Worm (Caenorhabditis elegans) whole organism, young adult: ENCODE data around the gene nstp-3.

Experiments
- B0019.2 ChIP-seq: fragments of 200-800 bp; sonication (Bioruptor generic); conservative IDR thresholded peaks from 2 replicates; pipeline ENCODE4 v1.3.6; 2022; ENCODE audit warnings: missing genetic modification reagents, missing genetic modification characterization, missing compliant biosample characterization
- C06A6.2 ChIP-seq: fragments of 200-800 bp; sonication (Bioruptor generic); conservative IDR thresholded peaks from 2 replicates; pipeline ENCODE4 v1.3.6; 2022; ENCODE audit warnings: missing genetic modification characterization, missing compliant biosample characterization
- F23B12.7 ChIP-seq: sonication (generic microtip); optimal IDR thresholded peaks from 2 replicates; lab custom pipeline; 2017; ENCODE audit warnings: missing genetic modification characterization, mild to moderate bottlenecking, missing compliant biosample characterization, antibody characterized with exemption, moderate library complexity; ENCODE audit not compliant: insufficient read depth
- F37B4.10 ChIP-seq: fragments of 200-800 bp; sonication (Bioruptor generic); IDR thresholded peaks from 2 replicates; pipeline ENCODE4 v1.3.6; 2022; ENCODE audit warnings: missing genetic modification characterization, missing compliant biosample characterization
- F39B2.1 ChIP-seq: fragments of 200-800 bp; sonication (Bioruptor generic); IDR thresholded peaks from 2 replicates; pipeline ENCODE4 v1.3.6; 2022; ENCODE audit warnings: missing genetic modification reagents, missing genetic modification characterization, missing compliant biosample characterization
- Y56A3A.18 ChIP-seq: fragments of 200-800 bp; sonication (Bioruptor generic); IDR thresholded peaks from 2 replicates; pipeline ENCODE4 v1.3.6; 2022; ENCODE audit warnings: missing genetic modification reagents, missing genetic modification characterization, missing compliant biosample characterization
- Y67H2A.10 ChIP-seq: fragments of 200-800 bp; sonication (Bioruptor generic); conservative IDR thresholded peaks from 2 replicates; pipeline ENCODE4 v1.3.6; 2022; ENCODE audit warnings: missing genetic modification reagents, missing genetic modification characterization, missing compliant biosample characterization
- Y79H2A.3 ChIP-seq: fragments of 200-800 bp; sonication (Bioruptor generic); conservative IDR thresholded peaks from 2 replicates; pipeline ENCODE4 v1.3.6; 2022; ENCODE audit warnings: missing genetic modification reagents, missing genetic modification characterization, missing compliant biosample characterization
- ZK185.1 ChIP-seq: sonication (generic microtip); optimal IDR thresholded peaks from 2 replicates; lab custom pipeline; 2016; ENCODE audit warnings: mild to moderate bottlenecking, missing genetic modification characterization, missing compliant biosample characterization; ENCODE audit not compliant: poor library complexity, severe bottlenecking
- ama-1 ChIP-seq, 3 experiments: fragments of 150-350 bp in 1 of 3; sonication (generic microtip) in 2 of 3; optimal IDR thresholded peaks; 2 replicates each; lab custom pipeline; 2014 to 2018; ENCODE audit warnings: missing biosample characterization in 2 of 3, missing genetic modification characterization in 2 of 3, missing genetic modification reagents in 2 of 3
- atf-7 ChIP-seq: sonication (generic microtip); optimal IDR thresholded peaks from 2 replicates; lab custom pipeline; 2017; ENCODE audit warnings: mild to moderate bottlenecking, missing genetic modification characterization, missing compliant biosample characterization
- ccch-3 ChIP-seq: fragments of 200-800 bp; sonication (Bioruptor generic); optimal IDR thresholded peaks from 2 replicates; lab custom pipeline; 2018; ENCODE audit warnings: mild to moderate bottlenecking, missing genetic modification characterization, missing compliant biosample characterization
- ceh-27 ChIP-seq: fragments of 200-800 bp; sonication (Bioruptor generic); optimal IDR thresholded peaks from 2 replicates; lab custom pipeline; 2018; ENCODE audit warnings: mild to moderate bottlenecking, missing genetic modification characterization, moderate library complexity, missing compliant biosample characterization
- ceh-40 ChIP-seq: fragments of 200-800 bp; sonication (Bioruptor generic); IDR thresholded peaks from 2 replicates; pipeline ENCODE4 v1.3.6; 2022; ENCODE audit warnings: missing genetic modification characterization, missing compliant biosample characterization
- chd-7 ChIP-seq: sonication (generic microtip); optimal IDR thresholded peaks from 2 replicates; lab custom pipeline; 2016; ENCODE audit warnings: mild to moderate bottlenecking, missing genetic modification characterization, moderate library complexity, missing compliant biosample characterization
- die-1 ChIP-seq: sonication (generic microtip); optimal IDR thresholded peaks from 2 replicates; lab custom pipeline; 2016; ENCODE audit warnings: missing genotype, mild to moderate bottlenecking, missing genetic modification characterization, missing compliant biosample characterization
- dpff-1 ChIP-seq: sonication (generic microtip); optimal IDR thresholded peaks from 2 replicates; lab custom pipeline; 2017; ENCODE audit warnings: mild to moderate bottlenecking, missing genetic modification characterization, missing compliant biosample characterization
- egl-18 ChIP-seq: fragments of 200-800 bp; sonication (Bioruptor generic); IDR thresholded peaks from 2 replicates; pipeline ENCODE4 v1.3.6; 2022; ENCODE audit warnings: missing genetic modification reagents, missing genetic modification characterization, missing compliant biosample characterization
- ets-4 ChIP-seq: fragments of 200-800 bp; sonication (Bioruptor generic); optimal IDR thresholded peaks from 2 replicates; lab custom pipeline; 2018; ENCODE audit warnings: mild to moderate bottlenecking, missing genetic modification characterization, missing compliant biosample characterization
- him-1 ChIP-seq: sonication (generic microtip); optimal IDR thresholded peaks from 2 replicates; lab custom pipeline; 2016; ENCODE audit warnings: missing genotype, missing genetic modification reagents, missing genetic modification characterization, missing compliant biosample characterization
- hlh-12 ChIP-seq: sonication (generic microtip); optimal IDR thresholded peaks from 2 replicates; lab custom pipeline; 2016; ENCODE audit warnings: missing genetic modification characterization, missing compliant biosample characterization
- hmg-1.2 ChIP-seq: fragments of 200-800 bp; sonication (Bioruptor generic); IDR thresholded peaks from 2 replicates; pipeline ENCODE4 v1.3.6; 2022; ENCODE audit warnings: missing genetic modification reagents, missing genetic modification characterization, missing compliant biosample characterization
- let-526 ChIP-seq: fragments of 200-800 bp; sonication (Bioruptor generic); IDR thresholded peaks from 2 replicates; pipeline ENCODE4 v1.3.6; 2022; ENCODE audit warnings: missing genetic modification reagents, missing genetic modification characterization, missing compliant biosample characterization
- let-607 ChIP-seq, 2 experiments: fragments of 200-800 bp in 1 of 2; sonication (Bioruptor generic) in 1 of 2; sonication (generic microtip) in 1 of 2; optimal IDR thresholded peaks; 2 replicates each; lab custom pipeline; 2016 to 2018; ENCODE audit warnings: mild to moderate bottlenecking in 2 of 2, missing compliant biosample characterization in 2 of 2, missing genetic modification characterization in 2 of 2, moderate library complexity in 2 of 2, missing genotype in 1 of 2
- lin-26 ChIP-seq: fragments of 200-800 bp; sonication (Bioruptor generic); IDR thresholded peaks from 2 replicates; pipeline ENCODE4 v1.3.6; 2022; ENCODE audit warnings: missing genetic modification reagents, missing genetic modification characterization, missing compliant biosample characterization
- lin-35 ChIP-seq, 3 experiments: fragments of 150-350 bp in 2 of 3; sonication (generic microtip) in 1 of 3; optimal IDR thresholded peaks; 2 replicates each; lab custom pipeline; 2014 to 2018; ENCODE audit warnings: missing biosample characterization in 3 of 3, missing genetic modification characterization in 3 of 3, missing genetic modification reagents in 3 of 3
- lin-40 ChIP-seq: sonication (generic microtip); optimal IDR thresholded peaks from 2 replicates; lab custom pipeline; 2016; ENCODE audit warnings: missing genetic modification characterization, mild to moderate bottlenecking, missing compliant biosample characterization, missing genotype, missing genetic modification reagents
- lin-54 ChIP-seq: fragments of 200-800 bp; sonication (Bioruptor generic); optimal IDR thresholded peaks from 2 replicates; lab custom pipeline; 2018; ENCODE audit warnings: mild to moderate bottlenecking, missing genetic modification characterization, missing compliant biosample characterization
- mcd-1 ChIP-seq: fragments of 200-800 bp; sonication (Bioruptor generic); IDR thresholded peaks from 2 replicates; pipeline ENCODE4 v1.3.6; 2022; ENCODE audit warnings: missing genetic modification reagents, missing genetic modification characterization, missing compliant biosample characterization
- nhr-80 ChIP-seq: sonication (generic microtip); optimal IDR thresholded peaks from 2 replicates; lab custom pipeline; 2016; ENCODE audit warnings: missing genetic modification characterization, missing compliant biosample characterization
- pbrm-1 ChIP-seq: fragments of 200-800 bp; sonication (Bioruptor generic); IDR thresholded peaks from 2 replicates; pipeline ENCODE4 v1.3.6; 2022; ENCODE audit warnings: missing genetic modification reagents, missing genetic modification characterization, missing compliant biosample characterization
- pha-4 ChIP-seq: fragments of 150-350 bp; sonication (generic microtip); optimal IDR thresholded peaks from 2 replicates; lab custom pipeline; 2014; ENCODE audit warnings: missing biosample characterization, missing genetic modification reagents, missing genetic modification characterization
- rcor-1 ChIP-seq: fragments of 200-800 bp; sonication (Bioruptor generic); IDR thresholded peaks from 2 replicates; pipeline ENCODE4 v1.3.6; 2022; ENCODE audit warnings: missing genetic modification reagents, missing genetic modification characterization, missing compliant biosample characterization
- somi-1 ChIP-seq: fragments of 200-800 bp; sonication (Bioruptor generic); optimal IDR thresholded peaks from 2 replicates; lab custom pipeline; 2018; ENCODE audit warnings: mild to moderate bottlenecking, missing genetic modification characterization, missing compliant biosample characterization
- tlf-1 ChIP-seq: fragments of 200-800 bp; sonication (Bioruptor generic); optimal IDR thresholded peaks from 2 replicates; lab custom pipeline; 2018; ENCODE audit warnings: mild to moderate bottlenecking, missing genetic modification characterization, missing compliant biosample characterization
- ztf-26 ChIP-seq: sonication (generic microtip); optimal IDR thresholded peaks from 2 replicates; lab custom pipeline; 2017; ENCODE audit warnings: missing genetic modification characterization, missing compliant biosample characterization

nstp-3 gene

ce11 chrV:5768292-5768695 lies 29.7 kb downstream of the nstp-3 start (continued):
- TF ChIP-seq C06A6.2 (GFP tag; lab: Robert Waterston, UW) (peak; percentile 37; the same call in 1 of the 2 replicates), him-1 (tag; lab: Kevin White, UChicago) (no peak), mcd-1 (peak; percentile 42), let-526 (no peak), ets-4 (GFP tag; lab: Kevin White, UChicago) (no peak)

- TF ChIP-seq let-607 (tag; optimal IDR thresholded peaks at IDR 0.05; lab: Kevin White, UChicago) = no peak
- no peak for TF ChIP-seq ama-1 (optimal IDR thresholded peaks at IDR 0.05; lab: Kevin White, UChicago)
- no peak for TF ChIP-seq ama-1 (GFP tag; optimal IDR thresholded peaks at IDR 0.05; lab: Kevin White, UChicago)
- TF ChIP-seq egl-18 (GFP tag; lab: Robert Waterston, UW) = no peak
- TF ChIP-seq ceh-40 (GFP tag; lab: Robert Waterston, UW) = no peak
- no peak for TF ChIP-seq F23B12.7 (tag; lab: Kevin White, UChicago)
- TF ChIP-seq F39B2.1 (GFP tag; lab: Robert Waterston, UW) = no peak
Observed at ce11 chrV:5765081-5765480, 33.0 kb downstream of the nstp-3 start, which contains the start of gene pgph-2. pgph-2 (plus strand) TSS chrV:5765127.

- TF ChIP-seq Y79H2A.3 (GFP tag; lab: Robert Waterston, UW) (no peak), pha-4 (tag; lab: Kevin White, UChicago) (no peak), ztf-26 (tag; lab: Kevin White, UChicago) (peak; percentile 57), rcor-1 (GFP tag; lab: Robert Waterston, UW) (no peak), ceh-27 (GFP tag; lab: Kevin White, UChicago) (peak; percentile 38), ZK185.1 (tag; lab: Kevin White, UChicago) (peak; percentile 8), somi-1 (GFP tag; lab: Kevin White, UChicago) (peak; percentile 40), lin-35 (GFP tag; optimal IDR thresholded peaks at IDR 0.05; lab: Kevin White, UChicago) (peak in 1 of 3 experiments; percentile 13), Y56A3A.18 (GFP tag; lab: Robert Waterston, UW) (0 out of 2 replicates have a peak, but pooled peaks have one; percentile 39), nhr-80 (tag; lab: Kevin White, UChicago) (peak; percentile 78), lin-40 (tag; lab: Kevin White, UChicago) (peak; percentile 81), C06A6.2 (GFP tag; lab: Robert Waterston, UW) (peak; percentile 37; the same call in 1 of the 2 replicates), hmg-1.2 (GFP tag; lab: Robert Waterston, UW) (peak; percentile 68; the same call in 1 of the 2 replicates), atf-7 (peak; percentile 55), ets-4 (GFP tag; lab: Kevin White, UChicago) (peak; percentile 28)
Observed at ce11 chrV:5763787-5764186, 34.2 kb downstream of the nstp-3 start, which contains the start of gene pgph-3. pgph-3 (minus strand) TSS chrV:5763846.

ce11 chrV:5760132-5760531 lies 37.9 kb downstream of the nstp-3 start, which contains the start of gene C53A3.1:
C53A3.1 (minus strand) TSS chrV:5760232.
- TF ChIP-seq die-1 (tag; lab: Kevin White, UChicago) = no peak

- TF ChIP-seq chd-7 (tag; lab: Kevin White, UChicago) = no peak
- TF ChIP-seq ccch-3 (GFP tag; lab: Kevin White, UChicago) = no peak
- no peak for TF ChIP-seq B0019.2 (GFP tag; lab: Robert Waterston, UW)
- TF ChIP-seq pbrm-1 (GFP tag; lab: Robert Waterston, UW) = no peak
- no peak for TF ChIP-seq lin-26 (GFP tag; lab: Robert Waterston, UW)
- TF ChIP-seq lin-54 = no peak
- TF ChIP-seq Y79H2A.3 (GFP tag; lab: Robert Waterston, UW) = no peak
- no peak for TF ChIP-seq Y67H2A.10
- TF ChIP-seq tlf-1 = no peak
- TF ChIP-seq ceh-27 (GFP tag; lab: Kevin White, UChicago) = no peak
- TF ChIP-seq dpff-1 = no peak
- no peak for TF ChIP-seq F37B4.10
- TF ChIP-seq hlh-12 (tag; lab: Kevin White, UChicago) = no peak
Observed at ce11 chrV:5758780-5759179, 39.3 kb downstream of the nstp-3 start, which contains the start of gene C53A3.4. C53A3.4 (minus strand) TSS chrV:5758880.
